Worm (Caenorhabditis elegans): ENCODE data around the gene efn-3.

- no peak for TF ChIP-seq tra-4 (tag; optimal IDR thresholded peaks at IDR 0.05)
- no peak for TF ChIP-seq hmg-4 (GFP tag; optimal IDR thresholded peaks at IDR 0.05)
- TF ChIP-seq ama-1 (optimal IDR thresholded peaks at IDR 0.05), result no peak
- TF ChIP-seq F13C5.2 (tag; optimal IDR thresholded peaks at IDR 0.05), result no peak
- no peak for TF ChIP-seq B0310.2 (tag; optimal IDR thresholded peaks at IDR 0.05)
- no peak for TF ChIP-seq hmbx-1 (tag; optimal IDR thresholded peaks at IDR 0.05)
Measured at ce11 chrX:13463793-13464192, 13.5 kb downstream of the efn-3 start, which contains the start of gene F02D10.2.
